Fruit fly (Drosophila melanogaster): ENCODE data around the gene tx.

Gene tx

dm6 chr3R:26462173-26462959 lies 21.8 kb downstream of the tx start:
- TF ChIP-seq gt (GFP tag; IDR thresholded peaks at IDR 0.05): no peak
- TF ChIP-seq CG3847 (GFP tag; IDR thresholded peaks at IDR 0.05): no peak
- TF ChIP-seq Dll (GFP tag; IDR thresholded peaks at IDR 0.05; ENCODE audit: partially characterized antibody): no peak
- TF ChIP-seq salm (tag; optimal IDR thresholded peaks at IDR 0.05): no peak
- no peak for TF ChIP-seq so (GFP tag; IDR thresholded peaks at IDR 0.05)
- peak; percentile 40 for TF ChIP-seq Sox100B (GFP tag; optimal IDR thresholded peaks at IDR 0.05)
- no peak for TF ChIP-seq fd102C (GFP tag; optimal IDR thresholded peaks at IDR 0.05)
- peak; percentile 25 for TF ChIP-seq nmo (GFP tag; optimal IDR thresholded peaks at IDR 0.05)
- TF ChIP-seq Nf-YB (GFP tag; optimal IDR thresholded peaks at IDR 0.05): no peak
- no peak for TF ChIP-seq YL-1 (GFP tag; optimal IDR thresholded peaks at IDR 0.05)
- TF ChIP-seq CG34376 (GFP tag; optimal IDR thresholded peaks at IDR 0.05): no peak
- TF ChIP-seq CG13296 (GFP tag; optimal IDR thresholded peaks at IDR 0.05): no peak
- TF ChIP-seq CG3281 (GFP tag; optimal IDR thresholded peaks at IDR 0.05): peak; percentile 47
- TF ChIP-seq CG8478 (optimal IDR thresholded peaks at IDR 0.05): no peak
- TF ChIP-seq NfI (GFP tag; optimal IDR thresholded peaks at IDR 0.05): no peak
- TF ChIP-seq ranshi (GFP tag; IDR thresholded peaks at IDR 0.05): no peak
- TF ChIP-seq inv (GFP tag; IDR thresholded peaks at IDR 0.05; ENCODE audit: partially characterized antibody): no peak
- no peak for TF ChIP-seq CG14014 (GFP tag; IDR thresholded peaks at IDR 0.05)
- peak; percentile 12 for TF ChIP-seq CG18599 (GFP tag; optimal IDR thresholded peaks at IDR 0.05)
- TF ChIP-seq CG17568 (GFP tag; optimal IDR thresholded peaks at IDR 0.05): no peak
- TF ChIP-seq CG3065 (GFP tag; optimal IDR thresholded peaks at IDR 0.05): no peak
- no peak for TF ChIP-seq otp (GFP tag; IDR thresholded peaks at IDR 0.05)
- no peak for TF ChIP-seq pros (GFP tag; optimal IDR thresholded peaks at IDR 0.05)
- no peak for TF ChIP-seq aop (GFP tag; IDR thresholded peaks at IDR 0.05)
- peak; percentile 56 for TF ChIP-seq mirr (GFP tag; optimal IDR thresholded peaks at IDR 0.05)
- 0 out of 2 replicates have a peak, but pooled peaks have one; percentile 45 for TF ChIP-seq CG9932 (GFP tag; IDR thresholded peaks at IDR 0.05)
- TF ChIP-seq CG8089 (GFP tag; optimal IDR thresholded peaks at IDR 0.05): no peak
- TF ChIP-seq Xbp1 (GFP tag; optimal IDR thresholded peaks at IDR 0.05): peak; percentile 4
- no peak for TF ChIP-seq CG12942 (GFP tag; optimal IDR thresholded peaks at IDR 0.05)
- peak; percentile 39 for TF ChIP-seq CG15269 (tag; optimal IDR thresholded peaks at IDR 0.05)
- no peak for TF ChIP-seq CG3407 (GFP tag; optimal IDR thresholded peaks at IDR 0.05)
- TF ChIP-seq D19B (GFP tag; optimal IDR thresholded peaks at IDR 0.05): no peak
- TF ChIP-seq CG34224 (GFP tag; IDR thresholded peaks at IDR 0.05; ENCODE audit: partially characterized antibody): 0 out of 3 replicates have a peak, but pooled peaks have one; percentile 15
- TF ChIP-seq Hr39 (optimal IDR thresholded peaks at IDR 0.05): no peak
- no peak for TF ChIP-seq CG15011 (GFP tag; optimal IDR thresholded peaks at IDR 0.05)
- no peak for TF ChIP-seq CG15601 (tag; optimal IDR thresholded peaks at IDR 0.05)
- TF ChIP-seq CG2116 (GFP tag; optimal IDR thresholded peaks at IDR 0.05): no peak
- no peak for TF ChIP-seq CG2199 (GFP tag; IDR thresholded peaks at IDR 0.05)
- no peak for TF ChIP-seq h (optimal IDR thresholded peaks at IDR 0.05)
- TF ChIP-seq nau (GFP tag; optimal IDR thresholded peaks at IDR 0.05): peak; percentile 7
- no peak for TF ChIP-seq cas (GFP tag; IDR thresholded peaks at IDR 0.05)
- no peak for TF ChIP-seq ATbp (GFP tag; optimal IDR thresholded peaks at IDR 0.05)
- peak; percentile 22 for TF ChIP-seq CG30403 (GFP tag; optimal IDR thresholded peaks at IDR 0.05)
- TF ChIP-seq gro (GFP tag; optimal IDR thresholded peaks at IDR 0.05): no peak
- TF ChIP-seq Dfd (GFP tag; optimal IDR thresholded peaks at IDR 0.05): no peak
- no peak for TF ChIP-seq amos (GFP tag; IDR thresholded peaks at IDR 0.05; ENCODE audit: partially characterized antibody)
- no peak for TF ChIP-seq luna (GFP tag; optimal IDR thresholded peaks at IDR 0.05)
- no peak for TF ChIP-seq CG18262 (tag; optimal IDR thresholded peaks at IDR 0.05)
- no peak for TF ChIP-seq Side (GFP tag; optimal IDR thresholded peaks at IDR 0.05)
- no peak for TF ChIP-seq CG32772 (GFP tag; IDR thresholded peaks at IDR 0.05)
